Worm (Caenorhabditis elegans): ENCODE results near the gene F56H11.2.

ce11 chrIV:9525682-9526416 is 7.1 kb downstream of the F56H11.2 start, which contains the start of gene elo-1:
- TF ChIP-seq aha-1 (tag; optimal IDR thresholded peaks at IDR 0.05), result no peak
- no peak for TF ChIP-seq vab-15 (tag; optimal IDR thresholded peaks at IDR 0.05)
- TF ChIP-seq jun-1 (tag; optimal IDR thresholded peaks at IDR 0.05), result peak; percentile 6
- no peak for TF ChIP-seq fos-1 (tag; optimal IDR thresholded peaks at IDR 0.05)
- TF ChIP-seq nhr-28 (tag; optimal IDR thresholded peaks at IDR 0.05), result no peak
- TF ChIP-seq dpl-1 (GFP tag; optimal IDR thresholded peaks at IDR 0.05), result peak; percentile 2 to 44 (median 14)
- TF ChIP-seq C34B4.2 (tag; optimal IDR thresholded peaks at IDR 0.05), result no peak
- TF ChIP-seq pax-3 (tag; optimal IDR thresholded peaks at IDR 0.05), result no peak
- TF ChIP-seq nhr-47 (tag; optimal IDR thresholded peaks at IDR 0.05), result no peak
- peak; percentile 6 for TF ChIP-seq C16A3.4 (tag; optimal IDR thresholded peaks at IDR 0.05)
- no peak for TF ChIP-seq zag-1 (tag; optimal IDR thresholded peaks at IDR 0.05)

Measured in whole organism, L1 larva.